Worm (Caenorhabditis elegans) whole organism, early embryonic: ENCODE measurements around the gene gld-3.

Experiments used
- B0310.2 ChIP-seq: sonication (generic microtip); optimal IDR thresholded peaks from 2 replicates; lab custom pipeline; 2016; ENCODE audit warnings: mild to moderate bottlenecking, missing genetic modification characterization, missing compliant biosample characterization
- F13C5.2 ChIP-seq: sonication (generic microtip); optimal IDR thresholded peaks from 2 replicates; lab custom pipeline; 2017; ENCODE audit warnings: mild to moderate bottlenecking, missing genetic modification characterization, inconsistent platforms, missing compliant biosample characterization
- aly-1 ChIP-seq: sonication (generic microtip); optimal IDR thresholded peaks from 2 replicates; lab custom pipeline; 2016; ENCODE audit warnings: missing genetic modification characterization, missing compliant biosample characterization
- ceh-13 ChIP-seq: fragments of 200-800 bp; sonication (Bioruptor generic); optimal IDR thresholded peaks from 2 replicates; lab custom pipeline; 2018; ENCODE audit warnings: mild to moderate bottlenecking, missing genetic modification characterization, missing compliant biosample characterization
- ets-7 ChIP-seq: sonication (generic microtip); optimal IDR thresholded peaks from 2 replicates; lab custom pipeline; 2016; ENCODE audit warnings: missing genotype, missing genetic modification characterization, missing compliant biosample characterization
- flt-1 ChIP-seq: fragments of 200-800 bp; sonication (Bioruptor generic); IDR thresholded peaks from 2 replicates; pipeline ENCODE4 v1.3.6; 2022; ENCODE audit warnings: missing genetic modification characterization, missing compliant biosample characterization
- hnd-1 ChIP-seq: sonication (generic microtip); optimal IDR thresholded peaks from 2 replicates; lab custom pipeline; 2016; ENCODE audit warnings: missing genetic modification characterization, missing compliant biosample characterization
- tbx-11 ChIP-seq: fragments of 200-800 bp; sonication (Bioruptor generic); IDR thresholded peaks from 2 replicates; pipeline ENCODE4 v1.3.6; 2022; ENCODE audit warnings: missing genetic modification characterization, missing compliant biosample characterization
- tbx-37 ChIP-seq: fragments of 200-800 bp; sonication (Bioruptor generic); conservative IDR thresholded peaks from 2 replicates; pipeline ENCODE4 v1.3.6; 2022; ENCODE audit warnings: missing genetic modification reagents, missing genetic modification characterization, missing compliant biosample characterization
- tra-4 ChIP-seq: sonication (generic microtip); optimal IDR thresholded peaks from 2 replicates; lab custom pipeline; 2017; ENCODE audit warnings: missing genetic modification characterization, missing compliant biosample characterization

The gld-3 gene

DNA sequence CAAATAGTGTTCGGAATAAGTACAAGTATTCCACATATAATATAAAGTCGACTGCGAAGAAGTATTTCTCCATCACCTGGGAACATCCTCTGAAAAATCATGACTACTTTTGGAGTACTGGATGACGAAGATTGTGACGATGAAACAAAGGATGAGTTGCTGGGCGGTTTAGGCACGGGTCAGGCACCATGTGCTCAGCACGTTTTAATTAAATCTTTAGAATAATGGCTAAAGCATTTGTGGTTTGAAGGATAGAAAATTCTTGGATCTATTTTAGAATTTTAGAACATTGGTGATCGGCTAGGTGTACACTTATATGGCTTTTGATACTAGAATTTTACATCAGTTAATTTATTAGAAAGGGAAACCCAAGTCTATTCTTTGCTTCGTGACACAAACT is 54.7 kb downstream of the gld-3 start, which contains the start of gene C27H5.6:
Gene C27H5.6 (minus strand): TSS at position 101 of the 400 bp plus-strand sequence.
- TF ChIP-seq tra-4 (tag; lab: Kevin White, UChicago) (no peak), B0310.2 (tag; lab: Kevin White, UChicago) (no peak), tbx-11 (GFP tag; lab: Robert Waterston, UW) (no peak), ceh-13 (no peak), flt-1 (GFP tag; lab: Robert Waterston, UW) (no peak), tbx-37 (GFP tag; lab: Robert Waterston, UW) (no peak), F13C5.2 (tag; lab: Kevin White, UChicago) (no peak), aly-1 (tag; lab: Kevin White, UChicago) (no peak), ets-7 (tag; lab: Kevin White, UChicago) (no peak), hnd-1 (tag; lab: Kevin White, UChicago) (no peak)
